Worm (Caenorhabditis elegans) whole organism, mixed stage, embryonic: ENCODE data around the gene ZC266.1.

ENCODE experiments used
- bed-3 ChIP-seq: fragments of 200-800 bp; sonication (Bioruptor generic); optimal IDR thresholded peaks from 3 replicates; lab custom pipeline; 2018; ENCODE audit warnings: mild to moderate bottlenecking, missing genetic modification characterization, moderate library complexity, missing compliant biosample characterization
- blmp-1 ChIP-seq: fragments of 150-350 bp; optimal IDR thresholded peaks from 2 replicates; lab custom pipeline; 2014; ENCODE audit warnings: missing biosample characterization, missing genetic modification characterization
- ceh-39 ChIP-seq: fragments of 150-350 bp; optimal IDR thresholded peaks from 2 replicates; lab custom pipeline; 2014; ENCODE audit warnings: missing biosample characterization, missing genetic modification characterization
- ceh-43 ChIP-seq: fragments of 200-800 bp; sonication (Bioruptor generic); optimal IDR thresholded peaks from 2 replicates; lab custom pipeline; 2018; ENCODE audit warnings: mild to moderate bottlenecking, missing genetic modification characterization, moderate library complexity, missing compliant biosample characterization
- ceh-83 ChIP-seq: fragments of 200-800 bp; sonication (Bioruptor generic); optimal IDR thresholded peaks from 2 replicates; lab custom pipeline; 2018; ENCODE audit warnings: mild to moderate bottlenecking, missing genetic modification characterization, missing compliant biosample characterization
- ces-1 ChIP-seq: fragments of 150-350 bp; optimal IDR thresholded peaks from 2 replicates; lab custom pipeline; 2014; ENCODE audit warnings: missing biosample characterization, missing genetic modification reagents, missing genetic modification characterization
- cnd-1 ChIP-seq: fragments of 200-800 bp; sonication (Bioruptor generic); optimal IDR thresholded peaks from 2 replicates; lab custom pipeline; 2018; ENCODE audit warnings: mild to moderate bottlenecking, missing genetic modification characterization, missing compliant biosample characterization
- flh-1 ChIP-seq: fragments of 200-800 bp; sonication (Bioruptor generic); optimal IDR thresholded peaks from 2 replicates; lab custom pipeline; 2018; ENCODE audit warnings: mild to moderate bottlenecking, missing genetic modification characterization, moderate library complexity, missing compliant biosample characterization
- ham-2 ChIP-seq: fragments of 200-800 bp; sonication (Bioruptor generic); optimal IDR thresholded peaks from 2 replicates; lab custom pipeline; 2018; ENCODE audit warnings: mild to moderate bottlenecking, missing genetic modification characterization, missing compliant biosample characterization
- hlh-1 ChIP-seq: fragments of 150-350 bp; optimal IDR thresholded peaks from 2 replicates; lab custom pipeline; 2014; ENCODE audit warnings: missing biosample characterization, missing genetic modification reagents, missing genetic modification characterization
- lin-13 ChIP-seq: fragments of 150-350 bp; optimal IDR thresholded peaks from 2 replicates; lab custom pipeline; 2014; ENCODE audit warnings: missing biosample characterization, missing genetic modification characterization
- lin-32 ChIP-seq: fragments of 200-800 bp; sonication (Bioruptor generic); optimal IDR thresholded peaks from 2 replicates; lab custom pipeline; 2018; ENCODE audit warnings: mild to moderate bottlenecking, missing genetic modification characterization, missing compliant biosample characterization
- mab-5 ChIP-seq: fragments of 150-350 bp; optimal IDR thresholded peaks from 2 replicates; lab custom pipeline; 2014; ENCODE audit warnings: missing biosample characterization, missing genetic modification characterization
- mep-1 ChIP-seq: fragments of 150-350 bp; optimal IDR thresholded peaks from 2 replicates; lab custom pipeline; 2017; ENCODE audit warnings: missing biosample characterization, missing genetic modification reagents, missing genetic modification characterization, inconsistent platforms
- mls-2 ChIP-seq: sonication (generic microtip); optimal IDR thresholded peaks from 2 replicates; lab custom pipeline; 2016; ENCODE audit warnings: mild to moderate bottlenecking, missing genetic modification characterization, moderate library complexity, missing compliant biosample characterization
- nhr-2 ChIP-seq: fragments of 150-350 bp; optimal IDR thresholded peaks from 2 replicates; lab custom pipeline; 2014; ENCODE audit warnings: missing biosample characterization, missing genetic modification characterization
- nhr-237 ChIP-seq: fragments of 150-350 bp; optimal IDR thresholded peaks from 2 replicates; lab custom pipeline; 2014; ENCODE audit warnings: missing biosample characterization, missing genetic modification characterization
- nhr-76 ChIP-seq: sonication (generic microtip); optimal IDR thresholded peaks from 2 replicates; lab custom pipeline; 2017; ENCODE audit warnings: missing biosample characterization, missing genetic modification characterization
- pha-4 ChIP-seq: fragments of 150-350 bp; optimal IDR thresholded peaks from 2 replicates; lab custom pipeline; 2018; ENCODE audit warnings: missing biosample characterization, missing genetic modification reagents, missing genetic modification characterization
- sem-2 ChIP-seq: fragments of 200-800 bp; sonication (Bioruptor generic); optimal IDR thresholded peaks from 2 replicates; lab custom pipeline; 2018; ENCODE audit warnings: mild to moderate bottlenecking, missing genetic modification characterization, missing compliant biosample characterization
- snpc-4 ChIP-seq: fragments of 150-350 bp; optimal IDR thresholded peaks from 2 replicates; lab custom pipeline; 2014; ENCODE audit warnings: missing biosample characterization, missing genetic modification characterization
- sptf-1 ChIP-seq: sonication (generic microtip); optimal IDR thresholded peaks from 2 replicates; lab custom pipeline; 2017; ENCODE audit warnings: mild to moderate bottlenecking, missing genetic modification characterization, moderate library complexity, missing compliant biosample characterization
- tbx-8 ChIP-seq: fragments of 200-800 bp; sonication (Bioruptor generic); optimal IDR thresholded peaks from 2 replicates; lab custom pipeline; 2018; ENCODE audit warnings: mild to moderate bottlenecking, missing genetic modification characterization, moderate library complexity, missing compliant biosample characterization
- unc-120 ChIP-seq: sonication (generic microtip); optimal IDR thresholded peaks from 2 replicates; lab custom pipeline; 2017; ENCODE audit warnings: missing genetic modification characterization, missing compliant biosample characterization; ENCODE audit not compliant: poor library complexity, severe bottlenecking
- unc-39 ChIP-seq: fragments of 150-350 bp; optimal IDR thresholded peaks from 2 replicates; lab custom pipeline; 2014; ENCODE audit warnings: missing biosample characterization, missing genetic modification characterization
- unc-62 ChIP-seq: fragments of 150-350 bp; optimal IDR thresholded peaks from 2 replicates; lab custom pipeline; 2014; ENCODE audit warnings: missing biosample characterization, missing genetic modification reagents, missing genetic modification characterization
- zip-8 ChIP-seq: fragments of 150-350 bp; optimal IDR thresholded peaks from 2 replicates; lab custom pipeline; 2014; ENCODE audit warnings: missing biosample characterization, missing genetic modification characterization
- ztf-11 ChIP-seq: fragments of 150-350 bp; optimal IDR thresholded peaks from 2 replicates; lab custom pipeline; 2014; ENCODE audit warnings: missing biosample characterization, missing genetic modification characterization

ZC266.1 gene

DNA sequence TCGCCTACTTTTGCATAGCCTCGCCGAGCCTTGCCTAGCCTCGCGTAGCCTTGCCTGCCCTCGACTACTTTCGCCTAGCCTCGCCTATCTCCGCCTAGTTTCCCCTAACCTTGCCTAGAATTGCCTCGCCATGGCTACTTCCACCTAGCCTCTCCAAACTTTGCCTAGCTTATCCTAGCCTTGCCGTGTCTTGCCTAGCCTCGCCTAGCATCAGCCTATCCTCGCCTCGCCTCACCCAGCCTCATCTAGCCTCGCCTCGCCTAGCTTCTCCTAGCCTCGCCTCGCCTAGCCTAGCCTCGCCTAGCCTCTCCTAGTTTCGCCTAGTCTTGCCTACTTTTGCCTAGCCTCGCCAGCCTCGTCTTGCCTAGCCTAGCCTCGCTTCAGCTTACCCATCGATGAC is 33.0 kb downstream of the ZC266.1 start:
- TF ChIP-seq mls-2 (tag; lab: Kevin White, UChicago) (no peak), unc-120 (no peak), ceh-83 (GFP tag; lab: Kevin White, UChicago) (no peak), lin-32 (GFP tag; lab: Kevin White, UChicago) (no peak), ham-2 (GFP tag; lab: Kevin White, UChicago) (peak; percentile 54)

DNA sequence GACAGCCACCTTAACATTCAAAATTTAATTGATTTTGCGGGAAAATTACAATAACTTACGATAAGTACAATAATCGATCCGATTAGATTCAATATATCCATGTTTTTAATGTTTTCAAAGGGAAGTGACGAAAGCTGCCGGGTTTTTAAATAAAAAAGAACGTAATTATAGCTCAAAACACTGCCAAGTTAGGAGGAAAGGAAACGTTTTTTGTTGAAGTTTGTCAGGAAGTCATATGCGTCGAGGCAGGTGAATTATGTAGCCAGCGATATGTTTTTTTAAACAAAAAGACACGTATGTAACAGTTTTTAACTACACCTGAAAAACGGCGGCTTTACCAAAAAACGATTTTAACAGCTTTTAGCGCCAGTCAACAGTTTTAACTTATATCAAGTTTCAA is 34.4 kb downstream of the ZC266.1 start, which contains the start of gene srx-73:
Gene srx-73 (minus strand): TSS at position 101 of the 400 bp plus-strand sequence.
- TF ChIP-seq ceh-43 (GFP tag; lab: Kevin White, UChicago) (no peak), lin-13 (tag; lab: Kevin White, UChicago) (no peak), ces-1 (no peak), zip-8 (tag; lab: Kevin White, UChicago) (no peak), unc-120 (no peak), unc-39 (tag; lab: Kevin White, UChicago) (no peak), bed-3 (GFP tag; lab: Kevin White, UChicago) (no peak)

- TF ChIP-seq ces-1 = no peak
Observed at ce11 chrV:4662400-4662799, 37.7 kb downstream of the ZC266.1 start, which contains the start of gene srx-74. Gene srx-74 (minus strand): TSS chrV:4662500.

DNA sequence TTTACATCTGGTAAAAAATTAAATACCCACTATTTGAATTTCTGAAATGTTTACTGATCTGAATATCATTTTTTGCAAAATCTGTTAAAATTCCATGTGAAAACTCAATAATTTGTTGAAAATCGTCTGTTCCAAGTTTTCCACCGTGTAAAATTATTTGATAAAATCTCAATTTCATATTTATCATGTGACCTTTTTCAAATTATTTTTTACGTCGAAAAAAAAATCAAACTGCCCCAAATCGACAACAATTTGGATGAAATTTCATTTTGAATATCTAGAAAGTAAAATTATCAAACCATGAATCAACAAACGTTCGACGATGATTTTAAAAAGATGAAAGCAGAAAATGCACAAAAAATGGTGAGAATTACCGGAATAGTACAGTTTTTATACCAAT is 44.9 kb downstream of the ZC266.1 start, which contains the start of gene F41F3.9:
Gene F41F3.9 (plus strand): TSS at position 301 of the 400 bp plus-strand sequence.
- TF ChIP-seq blmp-1 (tag; lab: Kevin White, UChicago) (no peak), cnd-1 (tag; lab: Kevin White, UChicago) (no peak), unc-39 (tag; lab: Kevin White, UChicago) (no peak), mls-2 (tag; lab: Kevin White, UChicago) (no peak), flh-1 (GFP tag; lab: Kevin White, UChicago) (no peak), pha-4 (tag; lab: Kevin White, UChicago) (no peak)

DNA sequence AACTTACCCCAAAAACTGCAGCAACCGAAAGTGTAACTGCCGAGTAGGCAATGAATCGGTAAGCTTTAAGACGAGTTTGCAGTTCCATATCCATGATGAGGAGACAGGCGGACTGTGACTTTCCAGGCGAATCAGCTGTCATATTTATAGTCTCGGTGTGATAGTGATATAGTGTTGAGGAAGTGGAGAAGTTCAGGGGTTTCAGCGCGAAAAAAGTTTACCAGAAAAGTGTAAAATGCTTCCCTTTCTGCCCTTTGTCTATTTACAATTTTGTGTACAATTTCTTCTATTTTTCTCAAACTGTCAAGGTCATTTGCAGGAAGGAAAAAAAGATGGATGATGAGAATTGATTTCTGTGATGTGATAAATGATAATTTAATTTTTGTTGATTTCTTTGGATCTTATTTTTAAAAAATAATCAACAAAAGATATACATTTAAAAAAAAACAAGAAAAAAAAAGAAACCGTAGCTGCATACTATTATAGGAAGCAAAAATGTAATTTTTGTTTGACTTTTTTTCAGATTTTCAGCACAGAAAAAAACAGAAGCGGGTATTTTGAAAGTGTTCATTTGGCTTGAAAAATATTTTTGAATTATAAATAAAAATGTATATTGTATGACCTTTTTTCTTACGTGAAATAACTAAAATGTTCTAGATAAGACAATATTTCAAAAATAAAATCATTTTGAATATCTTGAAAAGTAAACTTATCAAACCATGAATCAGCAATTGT is 46.1 kb downstream of the ZC266.1 start, which contains the start of the genes col-139 and F41F3.1:
Gene col-139 (minus strand): TSS at position 101 of the 735 bp plus-strand sequence.
Gene F41F3.1 (plus strand): TSS at position 685 of the 735 bp plus-strand sequence.
- no peak for TF ChIP-seq nhr-76 (tag; lab: Kevin White, UChicago)
- no peak for TF ChIP-seq ceh-43 (GFP tag; lab: Kevin White, UChicago)
- TF ChIP-seq, all 35 proteins: peak for 0

DNA sequence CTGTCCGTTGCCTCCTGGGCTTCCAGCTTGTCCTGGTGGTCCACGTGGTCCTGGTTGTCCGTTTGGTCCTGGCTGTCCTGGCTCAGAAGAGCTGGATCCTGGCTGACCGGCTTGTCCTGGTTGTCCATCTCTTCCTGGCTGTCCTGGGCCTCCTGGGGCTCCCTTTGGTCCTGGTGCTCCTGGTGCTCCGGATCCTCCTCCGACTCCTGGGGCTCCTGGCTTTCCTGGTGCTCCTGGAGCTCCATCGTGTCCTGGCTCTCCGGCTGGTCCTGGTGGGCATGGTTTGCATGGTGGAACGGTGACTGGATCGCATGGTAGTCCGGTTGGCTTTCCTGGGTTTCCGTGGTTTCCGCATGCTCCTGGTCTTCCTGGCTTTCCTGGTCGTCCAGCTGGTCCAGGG is 47.0 kb downstream of the ZC266.1 start:
- TF ChIP-seq nhr-237 (tag; lab: Kevin White, UChicago) (no peak), unc-120 (no peak), ztf-11 (tag; lab: Kevin White, UChicago) (no peak), hlh-1 (tag; lab: Kevin White, UChicago) (no peak), zip-8 (tag; lab: Kevin White, UChicago) (no peak), tbx-8 (no peak), bed-3 (GFP tag; lab: Kevin White, UChicago) (no peak), unc-62 (GFP tag; lab: Kevin White, UChicago) (no peak), unc-39 (tag; lab: Kevin White, UChicago) (no peak), snpc-4 (tag; lab: Kevin White, UChicago) (no peak), lin-32 (GFP tag; lab: Kevin White, UChicago) (no peak), mab-5 (tag; lab: Kevin White, UChicago) (no peak), mep-1 (tag; lab: Kevin White, UChicago) (no peak), ceh-39 (tag; lab: Kevin White, UChicago) (no peak), nhr-2 (tag; lab: Kevin White, UChicago) (no peak), sem-2 (no peak), sptf-1 (tag; lab: Kevin White, UChicago) (no peak), flh-1 (GFP tag; lab: Kevin White, UChicago) (no peak), blmp-1 (tag; lab: Kevin White, UChicago) (no peak)
